Fruit fly (Drosophila melanogaster) ovary, adult (tissue): ENCODE data around the gene CG12680.

Experiments
- CG17801 ChIP-seq: fragments of 200-800 bp; optimal IDR thresholded peaks from 2 replicates; lab custom pipeline; 2019; ENCODE audit warnings: missing biosample characterization, mild to moderate bottlenecking, missing genetic modification characterization, moderate library complexity; ENCODE audit not compliant: partially characterized antibody

Gene CG12680

dm6 chrX:4997141-4997540, at the start of gene CG12680:
TSS of gene CG12680 (plus strand) at chrX:4997441.
- TF ChIP-seq CG17801 (GFP tag; lab: Kevin White, UChicago), result no peak

DNA sequence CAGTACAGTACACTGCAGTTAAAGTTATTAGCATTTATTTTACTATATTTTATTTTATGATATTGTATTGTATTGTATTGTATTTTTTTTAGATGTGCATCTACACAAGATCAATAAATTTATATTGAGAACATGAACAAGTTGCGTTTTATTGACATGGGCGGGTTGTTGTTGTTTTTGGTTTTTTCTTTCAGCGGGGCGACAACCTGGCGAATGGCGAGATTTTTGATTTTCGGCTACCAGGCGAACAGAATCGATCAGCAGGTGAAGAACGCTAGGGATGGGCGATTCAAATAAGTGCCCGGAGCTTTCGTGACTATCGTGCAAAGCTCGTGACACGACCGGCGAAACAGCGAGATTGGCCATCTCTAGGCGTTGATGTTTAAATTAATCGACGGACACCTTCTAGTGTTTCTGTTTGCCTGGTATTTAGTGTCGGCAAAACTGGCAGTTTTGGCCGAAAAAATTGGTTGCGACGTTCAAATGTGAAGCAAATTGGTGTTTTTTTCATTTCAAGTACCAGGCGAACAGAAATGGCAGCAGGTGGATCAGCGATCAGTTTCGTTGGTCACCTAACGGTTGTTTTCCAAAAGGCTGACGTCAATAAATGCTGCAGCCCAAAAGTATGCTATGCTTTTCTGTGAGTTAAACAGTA, 41.3 kb upstream of the CG12680 start:
- TF ChIP-seq CG17801 (GFP tag; lab: Kevin White, UChicago), result peak; percentile 37

dm6 chrX:4958872-4959271, 38.4 kb upstream of the CG12680 start:
- no peak for TF ChIP-seq CG17801 (GFP tag; lab: Kevin White, UChicago)

dm6 chrX:4961028-4961427, 36.2 kb upstream of the CG12680 start, which contains the start of gene CG15468:
TSS of gene CG15468 (minus strand) at chrX:4961128.
- TF ChIP-seq CG17801 (GFP tag; lab: Kevin White, UChicago), result no peak

DNA sequence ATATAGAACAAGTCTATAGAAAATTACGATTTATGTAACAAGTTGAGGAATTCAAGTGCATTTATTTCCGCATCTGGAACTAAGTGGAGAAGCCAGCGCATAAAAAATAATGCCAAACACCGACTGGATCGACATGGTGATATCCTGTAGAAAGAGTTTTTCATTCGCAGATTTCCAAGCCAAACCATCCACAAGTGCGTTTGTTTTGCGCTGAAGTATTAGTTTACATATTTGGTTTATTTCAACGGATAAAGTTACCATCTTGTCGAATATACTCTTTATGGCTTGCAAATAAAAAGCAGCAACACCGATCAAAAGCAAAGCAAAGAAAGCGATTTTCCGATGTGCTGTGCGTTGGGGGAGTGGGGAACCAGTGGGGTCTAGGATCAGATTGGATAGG, 34.3 kb upstream of the CG12680 start:
- no peak for TF ChIP-seq CG17801 (GFP tag; lab: Kevin White, UChicago)

DNA sequence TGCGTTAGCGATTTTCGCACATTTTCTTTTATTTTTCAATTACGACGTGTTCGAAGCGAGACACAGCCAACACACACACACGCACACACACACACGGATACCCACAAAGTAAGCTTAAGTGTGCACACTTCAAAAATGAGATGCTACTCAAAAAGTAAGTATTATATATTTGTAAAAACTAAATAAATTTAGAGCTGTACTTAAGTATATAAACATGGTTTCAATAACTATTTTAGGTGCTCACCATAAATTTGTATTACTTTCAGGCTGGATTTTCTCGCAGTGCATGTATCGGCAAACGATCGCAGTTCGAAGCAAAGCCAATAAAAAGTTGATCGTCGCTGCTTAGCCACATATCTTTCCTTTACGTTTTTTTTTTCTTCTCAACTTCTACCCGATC, 31.6 kb upstream of the CG12680 start:
- no peak for TF ChIP-seq CG17801 (GFP tag; lab: Kevin White, UChicago)

DNA sequence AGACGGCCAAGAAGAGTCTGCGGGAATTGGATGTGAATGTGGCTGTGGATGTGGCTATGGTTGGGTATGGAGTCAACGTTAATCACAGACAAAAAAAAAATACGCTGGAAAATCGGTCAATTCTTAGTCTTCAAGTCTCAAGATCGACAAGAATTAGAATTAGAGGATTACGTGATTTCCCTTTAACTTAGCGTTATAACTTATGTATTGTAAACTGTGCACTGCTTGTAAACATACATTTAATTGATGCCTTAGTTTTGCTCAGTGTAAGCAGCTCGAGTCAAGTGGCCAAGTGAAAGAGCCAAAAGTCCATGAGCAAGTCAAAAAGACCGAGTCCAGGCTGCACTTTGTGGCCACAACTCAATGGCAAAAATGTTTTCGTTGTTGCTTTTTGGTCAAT, 27.3 kb upstream of the CG12680 start:
- TF ChIP-seq CG17801 (GFP tag; lab: Kevin White, UChicago), result no peak

DNA sequence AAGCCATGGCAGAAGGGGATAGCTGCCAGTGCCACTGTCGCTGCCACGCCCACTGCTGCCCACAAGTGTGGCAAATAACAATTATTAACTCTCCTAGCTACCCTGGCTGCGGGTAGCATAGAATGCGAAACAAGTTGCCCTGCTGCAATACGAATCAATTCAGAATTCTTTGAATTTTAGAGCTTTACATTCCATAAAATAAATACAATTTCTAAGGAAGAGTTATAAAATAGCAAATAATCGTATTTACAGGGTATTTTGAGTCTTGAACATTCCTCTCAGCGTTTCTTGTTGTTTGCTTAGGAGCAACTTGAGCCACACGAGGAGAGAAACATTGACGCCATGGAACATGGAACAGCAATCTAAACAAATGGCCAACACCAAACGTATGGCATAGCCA, 14.8 kb upstream of the CG12680 start:
- TF ChIP-seq CG17801 (GFP tag; lab: Kevin White, UChicago), result no peak

dm6 chrX:4983218-4983617, 14.0 kb upstream of the CG12680 start:
- TF ChIP-seq CG17801 (GFP tag; lab: Kevin White, UChicago), result no peak

DNA sequence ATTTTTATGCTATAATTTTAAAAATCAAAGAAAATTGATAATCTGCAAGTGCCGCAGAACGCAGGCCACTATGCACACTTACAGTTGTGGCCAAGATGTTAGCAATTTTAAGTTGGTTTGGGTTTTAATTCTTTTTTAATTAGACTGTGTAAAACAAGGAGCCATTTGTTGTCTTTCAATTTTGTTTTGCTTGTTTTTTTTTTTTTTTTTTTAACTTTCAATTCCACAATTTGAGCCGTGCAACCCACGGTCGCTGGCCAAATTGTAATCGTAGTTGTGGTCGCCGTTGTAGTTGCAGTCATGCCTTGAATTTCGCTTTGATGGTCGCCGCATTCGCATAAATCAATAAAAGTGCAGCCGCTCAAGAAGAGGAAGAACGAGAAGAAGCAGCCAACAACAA, 11.9 kb upstream of the CG12680 start:
- no peak for TF ChIP-seq CG17801 (GFP tag; lab: Kevin White, UChicago)

- TF ChIP-seq CG17801 (GFP tag; lab: Kevin White, UChicago), result no peak
These were observed 1.8 kb downstream of the CG12680 start for dm6 chrX:4999024-4999423.

- no peak for TF ChIP-seq CG17801 (GFP tag; lab: Kevin White, UChicago)
These were observed 5.5 kb downstream of the CG12680 start for dm6 chrX:5002748-5003147.

DNA sequence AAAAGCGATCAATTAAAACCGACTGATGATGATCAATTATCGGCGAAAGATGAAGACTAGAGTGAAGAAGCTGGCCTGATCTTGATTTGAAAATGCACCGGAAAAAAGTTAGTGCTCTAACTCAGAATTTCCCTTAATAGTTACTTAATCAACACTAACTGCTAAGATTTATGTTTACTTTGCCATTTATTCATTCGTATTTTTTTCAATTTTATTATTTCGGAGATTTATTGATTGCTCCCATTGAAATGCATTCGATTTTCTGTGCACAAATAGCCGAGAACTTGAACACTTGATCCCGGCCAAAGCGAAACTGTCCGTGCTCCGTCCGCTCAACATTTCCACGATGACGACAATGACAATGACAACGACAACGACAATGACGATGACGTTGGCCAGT, 12.9 kb downstream of the CG12680 start:
- TF ChIP-seq CG17801 (GFP tag; lab: Kevin White, UChicago), result no peak

- no peak for TF ChIP-seq CG17801 (GFP tag; lab: Kevin White, UChicago)
These were observed 15.8 kb downstream of the CG12680 start for dm6 chrX:5013011-5013410.

DNA sequence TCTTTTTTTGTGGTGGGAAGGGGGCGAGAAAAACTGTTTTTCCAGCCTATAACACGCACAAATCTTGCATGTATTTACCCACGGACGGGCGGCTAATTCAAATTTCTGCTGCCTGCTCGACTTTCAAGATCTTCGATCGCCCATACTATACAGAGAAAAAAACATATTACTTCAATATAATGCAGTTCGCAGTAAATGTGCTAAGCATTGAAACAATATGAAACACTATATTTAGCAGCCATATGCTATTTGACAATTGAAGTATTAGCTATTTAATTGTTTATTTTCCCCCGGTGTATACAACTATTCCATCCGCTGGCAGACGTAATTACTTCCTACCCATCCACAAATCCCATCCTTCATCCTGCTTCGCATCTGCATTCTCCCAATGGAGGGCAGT, 17.4 kb downstream of the CG12680 start:
- no peak for TF ChIP-seq CG17801 (GFP tag; lab: Kevin White, UChicago)

DNA sequence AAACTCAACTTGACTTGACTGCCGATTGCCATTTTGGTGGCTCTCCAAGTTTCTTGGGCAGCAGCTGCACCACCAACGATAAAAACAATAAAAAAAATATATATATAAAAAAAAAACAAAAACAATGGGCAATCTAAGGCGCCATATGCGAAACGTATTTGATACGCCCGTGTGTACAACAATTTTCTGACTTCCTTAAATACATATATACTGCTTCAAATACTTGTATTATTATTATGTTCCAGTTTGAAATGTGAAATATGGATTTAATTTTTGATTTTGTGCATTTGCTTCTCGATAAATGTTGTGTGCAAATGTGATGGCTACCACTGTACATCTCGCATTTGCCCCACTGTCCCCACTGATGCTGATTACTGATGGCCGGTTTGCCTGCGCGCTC, 21.8 kb downstream of the CG12680 start:
- no peak for TF ChIP-seq CG17801 (GFP tag; lab: Kevin White, UChicago)

DNA sequence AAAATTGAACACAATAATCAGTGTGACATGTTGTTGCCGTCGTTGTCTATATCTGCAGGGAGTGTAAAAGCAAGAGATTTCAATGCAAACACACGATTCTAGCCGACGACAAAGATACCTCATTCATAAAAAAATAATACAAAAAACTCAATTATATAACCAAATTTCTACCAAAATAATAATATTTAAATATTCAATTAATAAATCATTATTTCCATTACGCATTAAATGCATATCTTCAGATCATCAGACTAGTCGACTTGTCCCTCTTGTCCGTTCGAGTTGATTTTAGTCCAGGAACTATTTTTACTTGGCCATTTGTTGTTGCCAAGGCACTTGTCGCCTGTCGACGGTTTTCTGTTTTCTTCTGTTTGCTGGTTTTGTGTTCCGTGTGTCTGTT, 22.8 kb downstream of the CG12680 start:
- TF ChIP-seq CG17801 (GFP tag; lab: Kevin White, UChicago), result no peak
